Fruit fly (Drosophila melanogaster) Kc167 (cell line): ENCODE results near the gene Ir93a.

ENCODE experiments used
- Myc ChIP-seq: fragments of >200 bp; optimal IDR thresholded peaks from 2 replicates; lab custom pipeline; 2017; ENCODE audit warnings: missing external identifiers
- Sin3A ChIP-seq: fragments of >200 bp; optimal IDR thresholded peaks from 2 replicates; lab custom pipeline; 2018; ENCODE audit warnings: missing external identifiers
- h ChIP-seq: fragments of >200 bp; optimal IDR thresholded peaks from 3 replicates; lab custom pipeline; 2018; ENCODE audit warnings: missing external identifiers
- insv ChIP-seq: fragments of >200 bp; optimal IDR thresholded peaks from 3 replicates; lab custom pipeline; 2018; ENCODE audit warnings: missing external identifiers
- psq ChIP-seq: fragments of >200 bp; optimal IDR thresholded peaks from 2 replicates; lab custom pipeline; 2017; ENCODE audit warnings: missing external identifiers
- ttk ChIP-seq: sonication (Bioruptor generic); optimal IDR thresholded peaks from 2 replicates; lab custom pipeline; 2017; ENCODE audit warnings: missing external identifiers

The Ir93a gene

dm6 chr3R:20859845-20860244, at the start of gene Ir93a:
Gene Ir93a, minus strand, starts transcription at chr3R:20859945.
- TF ChIP-seq psq, result no peak
- TF ChIP-seq h (lab: Kevin White, UChicago), result no peak
- TF ChIP-seq Myc (lab: Kevin White, UChicago), result no peak
- TF ChIP-seq Sin3A (lab: Kevin White, UChicago), result no peak
- TF ChIP-seq ttk (lab: Kevin White, UChicago), result no peak
- no peak for TF ChIP-seq insv (lab: Kevin White, UChicago)

- TF ChIP-seq insv (lab: Kevin White, UChicago) (no peak), ttk (lab: Kevin White, UChicago) (no peak), psq (no peak)
These were observed 48.9 kb upstream of the Ir93a start for dm6 chr3R:20908641-20909040.

dm6 chr3R:20905418-20905817, 45.7 kb upstream of the Ir93a start, which contains the start of gene TotX:
Gene TotX, minus strand, starts transcription at chr3R:20905518.
- TF ChIP-seq ttk (lab: Kevin White, UChicago) (no peak), h (lab: Kevin White, UChicago) (no peak), psq (no peak), Myc (lab: Kevin White, UChicago) (no peak), Sin3A (lab: Kevin White, UChicago) (no peak), insv (lab: Kevin White, UChicago) (no peak)

DNA sequence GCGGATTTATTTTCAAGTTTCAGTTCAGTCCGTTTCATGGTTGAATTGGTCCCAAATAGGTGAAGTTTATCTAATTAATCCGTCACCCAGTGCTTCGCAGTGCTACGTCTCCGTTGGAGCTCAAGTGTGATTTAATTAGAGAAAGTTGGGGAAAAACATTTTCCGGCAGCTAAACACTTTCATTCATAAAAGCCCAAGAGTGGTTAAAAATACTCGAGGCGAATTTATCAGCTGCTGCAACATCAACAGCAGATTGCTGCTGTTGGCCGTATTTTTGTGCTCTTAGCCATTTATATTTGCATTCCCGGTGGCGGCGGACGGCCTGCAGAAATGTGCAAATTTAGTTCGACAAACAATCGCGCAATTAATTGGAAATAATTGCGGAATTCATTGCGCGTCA, 41.9 kb upstream of the Ir93a start, which contains the start of gene Grik:
Grik (plus strand) TSS at position 301 of the 400 bp plus-strand sequence.
- TF ChIP-seq psq (no peak), h (lab: Kevin White, UChicago) (no peak), Sin3A (lab: Kevin White, UChicago) (no peak), ttk (lab: Kevin White, UChicago) (no peak), Myc (lab: Kevin White, UChicago) (no peak), insv (lab: Kevin White, UChicago) (no peak)

DNA sequence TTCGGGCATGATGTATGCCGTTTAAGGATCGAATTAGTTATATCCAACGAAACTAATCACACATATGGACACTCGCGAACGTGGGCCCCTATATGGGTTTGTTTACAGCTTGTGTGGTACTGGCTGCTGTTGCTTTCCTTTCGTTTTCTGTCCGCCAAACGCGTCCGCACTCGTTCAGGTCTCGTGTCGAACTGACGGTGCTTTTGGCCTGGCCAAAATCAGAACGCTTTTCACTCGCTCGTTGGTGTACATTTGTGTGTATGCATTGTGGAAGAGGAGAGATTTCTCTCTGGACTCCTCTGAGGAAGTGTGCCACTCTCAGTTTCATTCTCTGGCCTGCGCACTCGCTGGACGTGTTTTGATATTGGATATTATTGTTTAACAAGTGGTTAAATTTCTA, 37.4 kb upstream of the Ir93a start, which contains the start of gene Ktl:
Ktl (minus strand) TSS at position 193 of the 400 bp plus-strand sequence.
- TF ChIP-seq psq (no peak), insv (lab: Kevin White, UChicago) (no peak), h (lab: Kevin White, UChicago) (no peak), Sin3A (lab: Kevin White, UChicago) (no peak), Myc (lab: Kevin White, UChicago) (no peak), ttk (lab: Kevin White, UChicago) (no peak)

dm6 chr3R:20891495-20891894, 31.8 kb upstream of the Ir93a start:
- TF ChIP-seq Sin3A (lab: Kevin White, UChicago) (no peak), Myc (lab: Kevin White, UChicago) (no peak), insv (lab: Kevin White, UChicago) (no peak), h (lab: Kevin White, UChicago) (no peak), psq (no peak), ttk (lab: Kevin White, UChicago) (no peak)

DNA sequence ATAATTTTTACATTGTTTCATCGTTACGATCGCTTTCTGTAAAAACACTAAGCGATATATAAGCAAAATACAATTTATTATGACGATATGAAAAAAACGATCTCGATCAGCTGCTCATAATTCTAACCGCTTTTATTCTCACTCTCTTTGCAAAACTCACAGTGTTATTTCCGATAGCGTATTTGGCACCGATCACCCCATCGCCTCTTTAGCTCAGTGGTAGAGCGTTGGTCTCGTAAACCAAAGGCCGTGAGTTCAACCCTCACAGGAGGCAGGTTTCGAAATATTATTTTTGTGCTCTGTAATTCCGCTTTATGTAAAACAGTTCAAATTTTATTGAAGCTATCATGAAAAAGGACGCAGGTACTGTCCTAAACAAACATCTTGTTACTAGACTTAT, 31.2 kb upstream of the Ir93a start:
- TF ChIP-seq psq (no peak), h (lab: Kevin White, UChicago) (no peak), insv (lab: Kevin White, UChicago) (no peak), Sin3A (lab: Kevin White, UChicago) (no peak), ttk (lab: Kevin White, UChicago) (no peak), Myc (lab: Kevin White, UChicago) (no peak)

DNA sequence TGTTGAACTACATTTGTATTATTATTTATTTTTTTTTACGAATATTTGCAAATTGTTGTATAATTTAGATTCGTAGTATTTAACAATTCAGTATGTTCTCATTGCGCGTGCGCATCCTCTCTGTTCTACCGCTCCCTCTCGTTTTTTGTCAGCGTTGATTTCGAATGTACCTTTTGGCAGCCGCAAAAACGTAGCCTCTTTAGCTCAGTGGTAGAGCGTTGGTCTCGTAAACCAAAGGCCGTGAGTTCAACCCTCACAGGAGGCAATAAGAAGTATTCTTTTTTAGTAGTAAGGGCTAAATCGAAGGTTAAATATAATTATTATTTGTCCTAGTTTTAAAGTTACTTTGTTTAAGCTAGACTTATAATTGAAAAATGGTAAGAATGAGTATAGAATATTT, 30.8 kb upstream of the Ir93a start:
- TF ChIP-seq Myc (lab: Kevin White, UChicago) (no peak), psq (no peak), insv (lab: Kevin White, UChicago) (no peak), ttk (lab: Kevin White, UChicago) (no peak), Sin3A (lab: Kevin White, UChicago) (no peak), h (lab: Kevin White, UChicago) (no peak)

DNA sequence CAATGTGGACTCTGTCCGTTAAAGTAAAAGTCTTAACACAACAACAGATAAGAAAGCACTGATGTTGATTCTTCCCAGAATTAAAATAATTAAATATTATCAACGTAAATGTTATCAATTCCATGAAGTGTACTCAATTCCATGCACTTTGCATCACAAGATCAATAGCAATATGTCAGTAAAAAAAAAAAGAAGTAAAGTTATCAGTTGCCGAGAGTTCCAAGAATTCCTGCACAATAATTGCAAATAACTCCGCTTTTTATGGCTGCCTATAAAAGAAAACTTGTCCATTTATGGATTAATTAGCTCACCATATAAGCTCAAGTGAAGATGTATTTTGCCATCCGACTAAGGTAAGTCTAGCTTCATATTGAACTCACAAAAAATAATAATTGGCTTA, 17.7 kb upstream of the Ir93a start, which contains the start of gene TotZ:
TotZ (plus strand) TSS at position 301 of the 400 bp plus-strand sequence.
- TF ChIP-seq Sin3A (lab: Kevin White, UChicago), result no peak
- no peak for TF ChIP-seq psq
- no peak for TF ChIP-seq h (lab: Kevin White, UChicago)
- TF ChIP-seq insv (lab: Kevin White, UChicago), result no peak
- no peak for TF ChIP-seq Myc (lab: Kevin White, UChicago)
- TF ChIP-seq ttk (lab: Kevin White, UChicago), result no peak

DNA sequence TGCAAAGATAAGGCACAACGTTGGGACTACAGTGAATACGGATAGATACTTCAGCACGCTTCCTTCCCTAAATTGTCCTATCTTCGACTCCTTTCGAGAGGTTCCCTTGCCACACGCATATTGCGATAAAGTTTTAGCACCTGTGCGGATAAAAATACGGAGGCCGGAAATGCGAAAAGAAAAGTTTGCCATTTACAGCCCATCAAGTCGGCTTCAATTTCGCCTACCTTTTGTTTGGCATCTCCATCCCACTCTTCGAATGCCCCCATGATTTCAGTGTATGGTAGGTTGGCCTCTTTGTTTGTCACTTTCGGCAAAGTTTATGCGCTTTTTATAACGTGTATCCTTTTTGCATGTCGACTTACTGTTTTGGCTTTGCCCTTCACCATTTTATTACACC, 16.9 kb upstream of the Ir93a start:
- TF ChIP-seq insv (lab: Kevin White, UChicago), result no peak
- TF ChIP-seq Sin3A (lab: Kevin White, UChicago), result no peak
- no peak for TF ChIP-seq ttk (lab: Kevin White, UChicago)
- no peak for TF ChIP-seq Myc (lab: Kevin White, UChicago)
- TF ChIP-seq psq, result no peak
- no peak for TF ChIP-seq h (lab: Kevin White, UChicago)

DNA sequence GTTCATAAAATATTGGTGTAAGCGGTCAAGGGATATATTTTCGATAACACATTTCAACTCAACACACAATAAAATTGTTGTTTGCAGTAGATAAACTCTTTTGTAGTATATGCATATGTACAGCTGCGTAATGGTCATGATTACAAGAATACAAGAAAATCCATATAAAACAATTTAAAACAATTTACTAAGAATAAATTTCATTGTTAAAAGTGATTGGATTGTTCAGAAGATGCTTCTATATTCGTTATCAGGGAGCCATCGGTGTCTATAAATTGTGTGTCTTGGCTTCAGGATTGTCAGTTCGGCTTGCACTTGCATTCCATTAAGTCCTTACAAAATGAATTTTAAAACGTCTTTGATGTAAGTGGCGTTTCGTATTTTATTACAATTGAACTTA, 13.9 kb upstream of the Ir93a start, which contains the start of gene TotB:
TotB (plus strand) TSS at position 301 of the 400 bp plus-strand sequence.
- no peak for TF ChIP-seq Sin3A (lab: Kevin White, UChicago)
- TF ChIP-seq psq, result no peak
- TF ChIP-seq insv (lab: Kevin White, UChicago), result no peak
- no peak for TF ChIP-seq h (lab: Kevin White, UChicago)
- TF ChIP-seq Myc (lab: Kevin White, UChicago), result no peak

DNA sequence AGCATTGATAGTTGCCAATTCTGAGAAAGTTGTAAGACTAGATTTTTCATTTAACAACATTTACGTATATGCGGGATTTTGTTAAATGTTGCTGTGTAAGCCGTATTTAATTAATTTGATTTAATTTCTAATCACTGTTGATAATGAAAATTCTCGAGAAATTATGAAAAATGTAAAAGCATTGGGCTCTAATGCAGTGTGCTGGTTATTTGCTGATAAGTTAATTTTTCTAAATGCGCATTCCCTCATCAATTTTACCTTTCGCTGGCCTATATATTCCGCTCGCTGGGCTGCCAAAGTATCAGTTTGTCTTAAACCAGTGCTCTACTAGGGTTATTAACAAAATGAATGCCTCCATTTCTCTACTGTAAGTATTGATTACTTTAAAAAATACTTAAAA, 12.9 kb upstream of the Ir93a start, which contains the start of gene TotC:
TotC (plus strand) TSS at position 301 of the 400 bp plus-strand sequence.
- no peak for TF ChIP-seq ttk (lab: Kevin White, UChicago)
- TF ChIP-seq Sin3A (lab: Kevin White, UChicago), result no peak
- no peak for TF ChIP-seq psq
- TF ChIP-seq h (lab: Kevin White, UChicago), result no peak
- no peak for TF ChIP-seq insv (lab: Kevin White, UChicago)
- TF ChIP-seq Myc (lab: Kevin White, UChicago), result no peak
